Worm (Caenorhabditis elegans): ENCODE results near the gene str-77.

str-77 gene

DNA sequence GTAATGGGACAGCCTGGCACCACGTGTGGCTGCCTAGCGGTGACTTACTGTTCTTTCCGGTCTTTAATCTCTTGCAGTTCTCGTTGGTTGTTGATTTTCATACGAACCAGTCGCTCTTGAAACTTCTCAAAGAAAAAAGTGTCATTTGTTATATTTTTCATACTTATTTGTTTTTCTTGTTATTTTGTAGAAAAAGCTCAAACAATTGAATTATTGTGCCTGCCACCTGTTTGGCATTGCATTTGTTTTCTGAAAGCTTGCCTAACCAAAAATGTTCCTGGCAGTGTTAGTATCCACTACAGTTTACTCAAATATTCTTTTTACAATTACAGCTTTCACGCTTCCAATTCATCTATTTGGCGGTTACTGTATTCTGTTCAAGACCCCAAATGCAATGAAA is 46.3 kb downstream of the str-77 start, which contains the start of the genes C47A10.16 and srh-283:
C47A10.16 (minus strand) TSS at position 101 of the 400 bp plus-strand sequence.
srh-283 (plus strand) TSS at position 272 of the 400 bp plus-strand sequence.
- no peak for TF ChIP-seq unc-62 (GFP tag; optimal IDR thresholded peaks at IDR 0.05)

ce11 chrV:17767249-17767648 is 48.5 kb downstream of the str-77 start, which contains the start of gene srh-284:
srh-284 (plus strand) TSS chrV:17767549.
- TF ChIP-seq unc-62 (GFP tag; optimal IDR thresholded peaks at IDR 0.05), result no peak

DNA sequence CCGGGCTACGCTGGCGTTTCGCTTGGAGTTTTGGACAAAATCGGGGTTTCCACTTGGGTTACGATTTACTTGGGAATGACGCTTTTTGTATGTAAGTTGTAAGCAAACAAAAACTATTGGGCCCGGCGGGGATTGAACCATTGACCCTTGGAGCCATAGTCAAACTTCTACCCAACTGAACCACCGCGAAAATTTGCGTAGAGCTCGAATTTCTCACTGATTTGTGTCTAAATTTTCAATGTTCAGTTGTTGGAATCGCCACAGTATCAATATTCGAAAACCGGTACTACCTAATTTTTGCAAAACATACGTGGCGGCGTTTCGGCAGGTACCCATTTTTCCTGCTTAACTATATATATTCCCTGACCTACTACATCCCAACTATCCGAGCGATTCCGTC is 49.0 kb downstream of the str-77 start:
- TF ChIP-seq unc-62 (GFP tag; optimal IDR thresholded peaks at IDR 0.05), result no peak

All from whole organism, dauer.